Worm (Caenorhabditis elegans): Measurements from ENCODE around the gene cyl-1.

Gene cyl-1

ce11 chrV:12004501-12004940 is 11.0 kb upstream of the cyl-1 start (continued):
- TF ChIP-seq mes-4 (tag; optimal IDR thresholded peaks at IDR 0.05), result no peak
- TF ChIP-seq ceh-27 (GFP tag; optimal IDR thresholded peaks at IDR 0.05), result no peak
- no peak for TF ChIP-seq Y53F4B.3 (GFP tag; IDR thresholded peaks at IDR 0.05)
- TF ChIP-seq nhr-90 (tag; optimal IDR thresholded peaks at IDR 0.05), result no peak
- TF ChIP-seq ccch-3 (GFP tag; optimal IDR thresholded peaks at IDR 0.05), result no peak
- no peak for TF ChIP-seq F55B11.4 (tag; optimal IDR thresholded peaks at IDR 0.05; ENCODE audit: borderline replicate concordance, insufficient read depth)
- no peak for TF ChIP-seq F23B12.7 (tag; optimal IDR thresholded peaks at IDR 0.05; ENCODE audit: insufficient read depth)
- TF ChIP-seq snpc-1.3 (tag; optimal IDR thresholded peaks at IDR 0.05; ENCODE audit: insufficient read depth), result no peak
- no peak for TF ChIP-seq fkh-3 (tag; optimal IDR thresholded peaks at IDR 0.05)
- no peak for TF ChIP-seq ztf-25 (GFP tag; IDR thresholded peaks at IDR 0.05)
- TF ChIP-seq him-1 (tag; optimal IDR thresholded peaks at IDR 0.05), result no peak
- TF ChIP-seq egrh-3 (GFP tag; IDR thresholded peaks at IDR 0.05), result no peak
- TF ChIP-seq F37B4.10 (GFP tag; IDR thresholded peaks at IDR 0.05), result no peak
- no peak for TF ChIP-seq lsl-1 (GFP tag; optimal IDR thresholded peaks at IDR 0.05)
- TF ChIP-seq rcor-1 (GFP tag; IDR thresholded peaks at IDR 0.05), result no peak
- no peak for TF ChIP-seq ztf-18 (tag; optimal IDR thresholded peaks at IDR 0.05)
- no peak for TF ChIP-seq lsy-27 (tag; optimal IDR thresholded peaks at IDR 0.05; ENCODE audit: borderline replicate concordance, insufficient read depth)
- no peak for TF ChIP-seq F22D6.2 (tag; optimal IDR thresholded peaks at IDR 0.05)
- no peak for TF ChIP-seq C17E4.6 (GFP tag; IDR thresholded peaks at IDR 0.05)
- no peak for TF ChIP-seq attf-3 (GFP tag; conservative IDR thresholded peaks at IDR 0.05)
- TF ChIP-seq lir-1 (GFP tag; conservative IDR thresholded peaks at IDR 0.05), result no peak
- no peak for TF ChIP-seq hlh-26 (GFP tag; conservative IDR thresholded peaks at IDR 0.05)
- TF ChIP-seq pbrm-1 (GFP tag; IDR thresholded peaks at IDR 0.05), result peak; percentile 74; the same call in 1 of the 2 replicates
- TF ChIP-seq zim-3 (tag; optimal IDR thresholded peaks at IDR 0.05), result no peak
- TF ChIP-seq T26A5.8 (tag; optimal IDR thresholded peaks at IDR 0.05), result no peak
- TF ChIP-seq ceh-100 (GFP tag; IDR thresholded peaks at IDR 0.05), result no peak
- TF ChIP-seq F57A8.1 (GFP tag; optimal IDR thresholded peaks at IDR 0.05), result no peak
- TF ChIP-seq snpc-3.4 (tag; optimal IDR thresholded peaks at IDR 0.05), result no peak

ce11 chrV:12002866-12003485 is 9.5 kb upstream of the cyl-1 start, which contains the start of gene cpr-9:
Gene cpr-9, plus strand, starts transcription at chrV:12003053.
- peak; percentile 13 for TF ChIP-seq ZK185.1 (tag; optimal IDR thresholded peaks at IDR 0.05; ENCODE audit: poor library complexity, severe bottlenecking)
- peak; percentile 1 for TF ChIP-seq tbp1 (GFP tag; optimal IDR thresholded peaks at IDR 0.05)
- no peak for TF ChIP-seq akir-1 (GFP tag; optimal IDR thresholded peaks at IDR 0.05)
- TF ChIP-seq C06A6.2 (GFP tag; conservative IDR thresholded peaks at IDR 0.05), result no peak
- TF ChIP-seq ztf-26 (tag; optimal IDR thresholded peaks at IDR 0.05), result no peak
- TF ChIP-seq ekl-4 (GFP tag; IDR thresholded peaks at IDR 0.05), result peak; percentile 40; the same call in 1 of the 2 replicates
- peak; percentile 10 for TF ChIP-seq lin-40 (tag; optimal IDR thresholded peaks at IDR 0.05)
- TF ChIP-seq hmg-1.2 (GFP tag; IDR thresholded peaks at IDR 0.05), result 0 out of 2 replicates have a peak, but pooled peaks have one; percentile 6
- TF ChIP-seq aptf-2 (GFP tag; conservative IDR thresholded peaks at IDR 0.05), result no peak
- TF ChIP-seq lsl-1 (GFP tag; optimal IDR thresholded peaks at IDR 0.05), result no peak
- TF ChIP-seq mxl-1 (tag; optimal IDR thresholded peaks at IDR 0.05), result no peak
- TF ChIP-seq B0336.3 (GFP tag; IDR thresholded peaks at IDR 0.05), result peak; percentile 10; the same call in 1 of the 2 replicates
- TF ChIP-seq lin-54 (GFP tag; optimal IDR thresholded peaks at IDR 0.05), result peak; percentile 13
- peak; percentile 22 for TF ChIP-seq ets-4 (GFP tag; optimal IDR thresholded peaks at IDR 0.05)
- no peak for TF ChIP-seq lir-1 (GFP tag; conservative IDR thresholded peaks at IDR 0.05)
- no peak for TF ChIP-seq dpl-1 (GFP tag; optimal IDR thresholded peaks at IDR 0.05)
- no peak for TF ChIP-seq nfyb-1 (GFP tag; IDR thresholded peaks at IDR 0.05)
- no peak for TF ChIP-seq attf-6 (GFP tag; IDR thresholded peaks at IDR 0.05)
- TF ChIP-seq Y53G8AR.9 (GFP tag; conservative IDR thresholded peaks at IDR 0.05), result 0 out of 2 replicates have a peak, but pooled peaks have one; percentile 11
- no peak for TF ChIP-seq hmg-20 (GFP tag; IDR thresholded peaks at IDR 0.05)
- TF ChIP-seq ztf-22 (GFP tag; optimal IDR thresholded peaks at IDR 0.05), result peak; percentile 8
- no peak for TF ChIP-seq nfya-2 (GFP tag; IDR thresholded peaks at IDR 0.05)

All from whole organism, young adult.